Fruit fly (Drosophila melanogaster) whole organism: ENCODE measurements around the gene vito.

Experiments used
- CG8478 ChIP-seq: fragments of >200 bp; optimal IDR thresholded peaks from 2 replicates; lab custom pipeline; 2018; ENCODE audit warnings: inconsistent platforms
- Dll ChIP-seq: fragments of >200 bp; optimal IDR thresholded peaks from 2 replicates; lab custom pipeline; 2017
- EcR ChIP-seq, 2 experiments: fragments of >200 bp; optimal IDR thresholded peaks; 2 replicates each; lab custom pipeline; 2017; ENCODE audit warnings: missing biosample characterization in 2 of 2, missing genetic modification characterization in 2 of 2, missing genetic modification reagents in 2 of 2
- pan ChIP-seq: fragments of >200 bp; optimal IDR thresholded peaks from 2 replicates; lab custom pipeline; 2017
- psq ChIP-seq: fragments of >200 bp; optimal IDR thresholded peaks from 2 replicates; lab custom pipeline; 2017
- usp ChIP-seq: fragments of >200 bp; optimal IDR thresholded peaks from 2 replicates; lab custom pipeline; 2017; ENCODE audit warnings: missing biosample characterization, missing genetic modification characterization, mixed read lengths

Gene vito

DNA sequence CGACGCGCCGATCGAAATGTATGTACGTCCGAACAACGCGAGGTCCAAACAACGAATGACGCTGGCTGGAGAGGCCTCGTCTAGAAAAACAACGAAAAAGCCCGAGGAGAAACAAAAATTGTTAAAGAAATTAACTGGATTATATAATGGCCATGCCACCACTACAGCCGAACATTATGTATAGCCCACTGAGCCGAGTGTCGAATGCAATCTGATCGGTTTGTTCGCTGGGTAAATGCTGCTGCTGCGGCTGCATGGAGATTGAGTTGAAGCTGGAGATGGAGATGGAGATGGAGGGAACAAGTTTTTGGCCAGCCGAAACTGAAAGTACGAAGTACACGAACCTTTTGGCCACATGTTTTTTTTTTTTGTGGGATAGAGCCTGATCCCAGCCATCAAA is 9.5 kb upstream of the vito start, which contains the start of gene Cralbp:
Gene Cralbp (minus strand): TSS at position 115 of the 400 bp plus-strand sequence.
- TF ChIP-seq usp (GFP tag; lab: Kevin White, UChicago) (no peak), Dll (lab: Kevin White, UChicago) (no peak), CG8478 (lab: Kevin White, UChicago) (no peak), EcR (GFP tag; optimal IDR thresholded peaks at IDR 0.05; lab: Kevin White, UChicago) (no peak), pan (lab: Kevin White, UChicago) (no peak), psq (lab: Kevin White, UChicago) (no peak)

DNA sequence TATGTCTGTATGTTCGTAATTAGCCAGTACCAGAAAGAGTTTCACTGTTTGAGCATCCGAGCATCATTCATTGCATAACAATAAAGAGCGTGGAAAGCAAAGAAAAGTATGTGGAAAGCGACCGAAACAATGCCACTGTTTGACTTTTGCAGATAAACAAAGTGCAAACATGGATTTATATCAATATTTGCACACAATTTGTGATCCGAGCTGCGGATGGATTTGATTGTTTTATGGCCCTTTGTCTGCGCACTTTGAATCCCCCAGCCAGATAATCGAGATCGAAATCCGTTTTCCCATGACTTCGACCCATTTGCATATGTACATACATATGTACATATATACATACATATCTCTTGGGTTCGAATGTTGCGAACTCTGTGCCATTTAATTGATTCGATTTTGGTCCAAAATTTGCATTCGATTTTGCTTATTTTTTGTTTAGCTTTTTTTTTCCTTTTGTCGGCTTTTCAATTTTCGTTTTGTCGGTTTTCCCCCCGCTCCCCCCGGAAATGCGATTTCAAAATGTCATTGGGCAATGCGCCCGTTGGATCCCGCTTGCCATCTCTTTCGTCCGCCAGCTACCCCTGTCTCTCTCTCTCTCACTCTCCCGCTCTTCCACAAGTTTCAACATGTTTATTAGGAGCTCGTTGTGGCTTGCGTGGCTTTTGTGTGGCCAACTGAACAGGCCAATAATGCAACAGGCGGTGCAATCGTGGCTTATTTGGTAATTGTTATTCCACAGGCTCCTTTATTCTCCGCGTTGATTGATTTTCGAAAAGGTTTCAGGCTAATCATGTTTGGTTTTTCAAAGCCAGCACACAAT is 8.3 kb upstream of the vito start:
- TF ChIP-seq psq (lab: Kevin White, UChicago): no peak
- no peak for TF ChIP-seq Dll (lab: Kevin White, UChicago)
- TF ChIP-seq pan (lab: Kevin White, UChicago): no peak
- TF ChIP-seq CG8478 (lab: Kevin White, UChicago): no peak
- no peak for TF ChIP-seq usp (GFP tag; lab: Kevin White, UChicago)
- TF ChIP-seq EcR (GFP tag; optimal IDR thresholded peaks at IDR 0.05; lab: Kevin White, UChicago): no peak

DNA sequence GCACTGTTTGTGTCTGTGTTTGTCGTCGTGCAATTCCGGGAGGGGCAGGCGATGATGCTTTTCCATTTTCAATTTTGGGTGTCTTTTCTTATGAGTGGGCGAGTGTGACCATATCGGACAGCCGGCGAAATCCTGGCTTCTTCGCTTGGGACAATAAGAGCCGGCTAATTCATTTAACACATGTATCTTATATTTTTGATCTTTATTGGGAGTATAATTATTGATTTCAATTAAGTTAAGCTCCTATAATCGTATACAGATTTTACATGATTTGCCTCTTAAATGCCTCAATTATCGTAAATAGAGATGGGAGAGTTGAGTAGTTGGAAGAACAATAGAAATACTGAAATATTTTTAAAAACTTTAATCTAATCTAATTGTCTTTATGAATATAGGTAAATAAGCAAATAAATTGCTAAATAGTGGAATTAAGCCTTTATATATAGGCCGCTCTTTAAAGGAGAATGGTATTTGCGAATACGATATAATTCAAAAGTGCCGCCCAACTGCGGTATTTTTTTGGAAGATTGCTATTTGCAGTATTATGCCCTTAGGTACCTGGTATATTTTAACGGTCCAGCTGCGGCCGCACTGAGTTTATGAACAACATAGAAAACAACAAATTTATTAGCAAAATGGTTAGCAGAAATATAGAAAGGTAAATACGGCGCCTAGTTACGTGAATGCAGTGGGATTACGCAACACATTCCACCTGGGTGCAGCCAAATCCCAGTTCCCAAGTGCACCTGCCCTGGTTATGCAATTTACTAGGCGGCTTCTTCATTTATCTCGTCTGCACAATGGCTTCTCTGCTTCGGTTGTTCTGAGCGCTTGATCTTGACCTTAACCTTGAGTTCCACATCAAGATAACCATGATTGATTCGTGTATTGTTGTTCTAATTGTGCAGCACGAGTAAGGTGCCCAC is 2.6 kb upstream of the vito start, which contains the start of the genes Myt1, PGRP-LD and Pmi:
Gene Myt1 (minus strand): TSS at position 116 of the 926 bp plus-strand sequence.
Gene PGRP-LD (plus strand): TSS at position 576 of the 926 bp plus-strand sequence.
Gene Pmi (plus strand): TSS at position 576 of the 926 bp plus-strand sequence.
- TF ChIP-seq EcR (GFP tag; optimal IDR thresholded peaks at IDR 0.05; lab: Kevin White, UChicago) (no peak), CG8478 (lab: Kevin White, UChicago) (no peak), Dll (lab: Kevin White, UChicago) (no peak), pan (lab: Kevin White, UChicago) (no peak), usp (GFP tag; lab: Kevin White, UChicago) (no peak), psq (lab: Kevin White, UChicago) (no peak)

DNA sequence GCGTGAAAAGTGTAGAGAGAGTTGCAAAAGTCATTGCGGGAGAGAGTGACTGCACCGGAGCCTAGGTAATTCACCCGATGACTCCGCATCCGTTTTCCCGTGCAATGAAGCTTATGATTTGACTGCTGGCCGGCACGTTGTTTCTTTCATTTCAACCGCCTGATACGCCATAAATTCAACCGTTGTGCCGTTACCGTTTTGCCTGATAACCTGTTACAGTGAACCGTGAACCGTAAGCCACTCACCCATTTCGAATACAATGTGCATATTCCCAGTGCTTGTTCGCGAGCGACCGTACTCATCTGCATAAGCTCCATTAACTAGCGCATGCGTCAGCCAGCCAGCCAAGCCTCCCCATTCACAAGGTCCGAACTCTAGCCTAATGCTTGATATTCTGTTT is 2.4 kb downstream of the vito start:
- TF ChIP-seq CG8478 (lab: Kevin White, UChicago) (no peak), psq (lab: Kevin White, UChicago) (no peak), Dll (lab: Kevin White, UChicago) (no peak), usp (GFP tag; lab: Kevin White, UChicago) (no peak), pan (lab: Kevin White, UChicago) (no peak), EcR (GFP tag; optimal IDR thresholded peaks at IDR 0.05; lab: Kevin White, UChicago) (no peak)

DNA sequence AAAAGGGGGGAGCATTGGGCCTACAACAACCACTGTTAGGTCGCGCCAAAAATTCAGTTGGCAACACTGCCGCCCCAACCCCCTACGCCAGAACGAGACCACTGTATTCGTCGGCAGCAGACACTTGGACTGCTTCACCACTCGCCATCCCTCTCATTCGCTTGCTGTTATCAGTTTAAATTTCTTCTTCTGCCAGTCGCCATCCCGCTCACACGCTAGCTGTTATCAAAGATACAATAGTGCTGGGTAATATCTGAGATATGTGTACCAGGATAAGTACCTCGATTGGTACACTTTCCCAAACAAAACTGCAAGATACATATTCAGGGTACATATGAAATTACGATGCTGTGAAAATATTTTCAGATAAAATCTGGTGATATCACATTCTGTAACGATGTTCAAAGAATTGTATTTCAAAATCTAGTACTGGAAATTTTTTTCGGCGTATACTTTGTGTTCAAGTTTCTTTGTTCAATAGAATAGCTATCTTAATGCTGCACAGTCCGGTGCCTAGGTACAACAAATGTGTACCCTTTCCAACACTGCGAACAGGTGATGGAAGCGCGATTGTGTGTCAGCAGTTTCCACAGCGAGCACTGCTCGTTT is 6.2 kb downstream of the vito start:
- TF ChIP-seq CG8478 (lab: Kevin White, UChicago) (peak; percentile 97), EcR (GFP tag; optimal IDR thresholded peaks at IDR 0.05; lab: Kevin White, UChicago) (no peak)

DNA sequence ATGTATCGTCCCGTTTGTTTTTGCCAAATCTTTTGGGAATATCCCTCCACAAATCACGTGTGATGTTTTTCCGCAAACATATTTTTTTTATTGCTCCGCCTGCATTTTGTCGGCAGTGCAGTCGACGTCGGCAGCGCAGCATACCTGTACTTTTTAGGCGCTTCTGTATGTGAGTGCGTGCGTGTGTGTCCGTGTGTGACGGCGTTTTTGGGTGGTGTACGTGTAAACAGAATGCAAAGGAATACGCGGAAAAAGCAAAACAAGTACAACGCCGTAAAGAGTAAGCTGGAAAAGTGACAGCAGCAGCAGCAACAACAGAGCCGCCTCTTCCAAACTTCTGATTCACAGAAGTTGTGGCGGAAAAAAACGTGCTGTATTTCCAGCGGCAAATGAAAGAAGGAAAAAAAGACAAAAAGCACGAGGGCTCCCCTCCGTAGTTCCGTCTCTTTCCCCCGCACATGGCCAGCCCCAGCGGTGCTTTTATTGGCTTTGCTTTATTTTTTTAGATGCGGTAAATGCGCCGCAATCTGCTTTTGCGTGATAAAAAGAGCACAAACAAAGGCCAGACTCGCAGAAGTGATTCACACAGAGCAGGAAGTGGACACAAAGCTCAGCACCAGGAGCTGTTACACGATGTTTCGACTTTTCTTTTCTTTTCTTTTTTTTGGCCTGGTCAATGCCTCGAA is 6.9 kb downstream of the vito start:
- no peak for TF ChIP-seq Dll (lab: Kevin White, UChicago)
- no peak for TF ChIP-seq usp (GFP tag; lab: Kevin White, UChicago)
- no peak for TF ChIP-seq CG8478 (lab: Kevin White, UChicago)
- no peak for TF ChIP-seq pan (lab: Kevin White, UChicago)
- TF ChIP-seq EcR (GFP tag; optimal IDR thresholded peaks at IDR 0.05; lab: Kevin White, UChicago): no peak
- peak; percentile 25 for TF ChIP-seq psq (lab: Kevin White, UChicago)

DNA sequence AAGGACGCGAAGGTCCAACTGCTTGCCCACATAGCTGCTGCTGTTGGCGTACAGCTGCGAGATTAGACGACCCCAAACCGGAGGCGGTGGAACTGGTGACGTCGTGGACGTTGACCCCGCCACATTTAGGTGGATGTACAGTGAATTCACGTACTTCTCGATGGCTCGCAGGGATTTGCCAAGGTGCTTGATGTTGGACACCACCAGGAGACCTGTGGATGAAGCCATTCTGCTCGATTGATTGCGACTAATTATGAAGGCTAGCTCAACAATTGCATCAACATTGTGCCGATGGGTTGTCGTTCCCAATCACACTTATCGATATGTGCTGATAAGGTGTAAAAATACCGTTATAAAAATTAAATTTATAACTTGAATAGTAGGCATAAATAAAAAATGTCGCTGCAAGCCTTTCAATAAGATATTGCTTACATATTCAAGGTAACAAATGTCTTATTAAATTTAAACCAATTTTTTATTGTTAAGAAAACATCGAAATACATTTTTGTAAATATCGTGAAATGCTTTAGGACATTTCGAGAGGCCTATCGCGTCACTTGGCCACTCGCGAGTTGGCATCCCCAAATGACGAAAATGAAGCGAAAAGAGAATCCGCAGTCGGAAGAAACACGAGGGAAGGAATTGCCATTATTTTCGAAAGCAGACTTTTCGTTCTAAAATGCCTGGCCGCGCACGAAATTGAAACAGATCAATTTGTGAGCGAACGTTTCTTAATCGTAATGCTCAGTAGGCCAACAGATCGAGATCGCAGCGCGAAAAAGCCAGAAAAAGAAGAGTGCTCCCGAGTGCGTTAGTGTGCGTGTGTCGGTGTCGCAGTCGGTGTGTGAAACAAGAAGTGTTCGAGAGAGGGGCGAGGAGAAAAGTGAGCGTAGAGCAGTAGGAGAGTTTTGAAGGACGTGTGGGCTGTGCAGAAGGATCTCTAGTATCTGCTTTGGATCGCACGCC is 8.3 kb downstream of the vito start, which contains the start of the genes Ppat-Dpck and scny:
Gene Ppat-Dpck (minus strand): TSS at position 263 of the 966 bp plus-strand sequence.
Gene scny (plus strand): TSS at position 471 of the 966 bp plus-strand sequence.
- TF ChIP-seq Dll (lab: Kevin White, UChicago) (no peak), usp (GFP tag; lab: Kevin White, UChicago) (no peak), EcR (GFP tag; optimal IDR thresholded peaks at IDR 0.05; lab: Kevin White, UChicago) (no peak), CG8478 (lab: Kevin White, UChicago) (no peak), psq (lab: Kevin White, UChicago) (no peak), pan (lab: Kevin White, UChicago) (no peak)

DNA sequence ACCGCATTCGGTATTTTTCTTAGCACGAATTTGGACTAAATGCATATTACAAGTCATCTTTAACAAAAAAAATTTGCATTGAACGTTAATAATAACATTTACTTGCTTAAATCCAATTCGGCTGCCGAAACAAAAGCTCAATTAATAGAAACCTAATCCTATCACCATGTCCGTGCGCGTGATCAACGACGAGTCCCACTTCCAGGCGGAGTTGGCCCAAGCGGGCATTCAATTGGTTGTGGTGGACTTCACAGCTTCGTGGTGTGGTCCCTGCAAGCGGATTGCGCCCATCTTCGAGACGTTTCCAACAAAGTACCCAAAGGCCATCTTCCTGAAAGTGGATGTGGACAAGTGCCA is 11.3 kb downstream of the vito start, which contains the start of gene Txl:
Gene Txl (plus strand): TSS at position 3 of the 357 bp plus-strand sequence.
- TF ChIP-seq CG8478 (lab: Kevin White, UChicago) (no peak), EcR (GFP tag; optimal IDR thresholded peaks at IDR 0.05; lab: Kevin White, UChicago) (no peak)
